Fruit fly (Drosophila melanogaster) whole organism, embryonic: ENCODE data around the gene isoQC.

ENCODE experiments used
- CG11456 ChIP-seq: fragments of 200-800 bp; sonication (Bioruptor generic); IDR thresholded peaks from 3 replicates; pipeline ENCODE4 v1.3.6; 2022; ENCODE audit warnings: missing biosample characterization, missing genetic modification characterization
- CG11504 ChIP-seq: fragments of 200-800 bp; sonication (Bioruptor generic); optimal IDR thresholded peaks from 3 replicates; lab custom pipeline; 2019; ENCODE audit warnings: missing biosample characterization, mild to moderate bottlenecking, missing genetic modification characterization, moderate library complexity
- CG14965 ChIP-seq: fragments of 200-800 bp; sonication (Bioruptor generic); optimal IDR thresholded peaks from 2 replicates; lab custom pipeline; 2016; ENCODE audit warnings: missing biosample characterization, missing genetic modification characterization, borderline replicate concordance
- CG1602 ChIP-seq: fragments of 200-800 bp; sonication (Bioruptor generic); optimal IDR thresholded peaks from 3 replicates; lab custom pipeline; 2016; ENCODE audit warnings: missing biosample characterization, missing genetic modification characterization
- CG17359 ChIP-seq: fragments of 200-800 bp; sonication (Bioruptor generic); optimal IDR thresholded peaks from 3 replicates; lab custom pipeline; 2018; ENCODE audit warnings: missing biosample characterization, mild to moderate bottlenecking, missing genetic modification characterization, moderate library complexity
- CG18599 ChIP-seq: fragments of 200-800 bp; sonication (Bioruptor generic); optimal IDR thresholded peaks from 3 replicates; lab custom pipeline; 2017; ENCODE audit warnings: missing biosample characterization, missing genetic modification characterization, mild to moderate bottlenecking, moderate library complexity, missing genetic modification reagents
- CG31441 ChIP-seq: fragments of 200-800 bp; sonication (Bioruptor generic); IDR thresholded peaks from 2 replicates; pipeline ENCODE4 v1.3.6; 2022; ENCODE audit warnings: missing biosample characterization, missing genetic modification characterization
- CG4360 ChIP-seq: fragments of 200-800 bp; sonication (Bioruptor generic); IDR thresholded peaks from 2 replicates; pipeline ENCODE4 v1.3.6; 2022; ENCODE audit warnings: missing biosample characterization, missing genetic modification characterization
- CG43689 ChIP-seq: fragments of 200-800 bp; sonication (Bioruptor generic); IDR thresholded peaks from 2 replicates; pipeline ENCODE4 v1.3.6; 2022; ENCODE audit warnings: missing biosample characterization, missing genetic modification characterization
- CG4707 ChIP-seq: fragments of 200-800 bp; sonication (Bioruptor generic); optimal IDR thresholded peaks from 2 replicates; lab custom pipeline; 2018; ENCODE audit warnings: missing biosample characterization, mild to moderate bottlenecking, missing genetic modification characterization, moderate library complexity
- CG4730 ChIP-seq: fragments of 200-800 bp; sonication (Bioruptor generic); IDR thresholded peaks from 2 replicates; pipeline ENCODE4 v1.3.6; 2022; ENCODE audit warnings: missing biosample characterization, missing genetic modification characterization
- CG4854 ChIP-seq: fragments of 200-800 bp; sonication (Bioruptor generic); optimal IDR thresholded peaks from 2 replicates; lab custom pipeline; 2016; ENCODE audit warnings: missing biosample characterization, missing genetic modification characterization, inconsistent platforms
- CG7928 ChIP-seq: fragments of 200-800 bp; sonication (Bioruptor generic); optimal IDR thresholded peaks from 2 replicates; lab custom pipeline; 2017; ENCODE audit warnings: missing biosample characterization, mild to moderate bottlenecking, missing genetic modification characterization
- CG8359 ChIP-seq: fragments of 200-800 bp; sonication (Bioruptor generic); optimal IDR thresholded peaks from 2 replicates; lab custom pipeline; 2017; ENCODE audit warnings: missing biosample characterization, mild to moderate bottlenecking, missing genetic modification characterization, borderline replicate concordance
- CG9817 ChIP-seq: fragments of 200-800 bp; sonication (Bioruptor generic); optimal IDR thresholded peaks from 2 replicates; lab custom pipeline; 2018; ENCODE audit warnings: missing biosample characterization, mild to moderate bottlenecking, missing genetic modification characterization, moderate library complexity
- CG9932 ChIP-seq: fragments of 200-800 bp; sonication (Bioruptor generic); IDR thresholded peaks from 2 replicates; pipeline ENCODE4 v1.3.6; 2022; ENCODE audit warnings: missing biosample characterization, missing genetic modification characterization
- Camta ChIP-seq: fragments of 200-800 bp; sonication (Bioruptor generic); optimal IDR thresholded peaks from 2 replicates; lab custom pipeline; 2016; ENCODE audit warnings: missing biosample characterization, missing genetic modification characterization
- D19A ChIP-seq: fragments of 200-800 bp; optimal IDR thresholded peaks from 3 replicates; lab custom pipeline; 2019; ENCODE audit warnings: missing biosample characterization, mild to moderate bottlenecking, missing genetic modification characterization, moderate library complexity
- Dfd ChIP-seq, 2 experiments: fragments of >200 bp; optimal IDR thresholded peaks; 2 replicates each; lab custom pipeline; 2017; ENCODE audit warnings: missing biosample characterization in 2 of 2, missing genetic modification characterization in 2 of 2
- Drgx ChIP-seq: fragments of 200-800 bp; sonication (Bioruptor generic); IDR thresholded peaks from 2 replicates; pipeline ENCODE4 v1.3.6; 2022; ENCODE audit warnings: missing biosample characterization, missing genetic modification characterization
- E2f1 ChIP-seq: fragments of 200-800 bp; sonication (Bioruptor generic); IDR thresholded peaks from 2 replicates; pipeline ENCODE4 v1.3.6; 2022; ENCODE audit warnings: missing biosample characterization, missing genetic modification characterization
- ERR ChIP-seq: fragments of 200-800 bp; sonication (Bioruptor generic); optimal IDR thresholded peaks from 2 replicates; lab custom pipeline; 2016; ENCODE audit warnings: missing biosample characterization, missing genetic modification characterization
- H15 ChIP-seq: fragments of 200-800 bp; sonication (Bioruptor generic); IDR thresholded peaks from 3 replicates; pipeline ENCODE4 v1.3.6; 2022; ENCODE audit warnings: missing biosample characterization, missing genetic modification characterization
- HLH3B ChIP-seq: fragments of 200-800 bp; sonication (Bioruptor generic); IDR thresholded peaks from 2 replicates; pipeline ENCODE4 v1.3.6; 2022; ENCODE audit warnings: missing biosample characterization, missing genetic modification characterization
- Hr3 ChIP-seq: fragments of 200-800 bp; sonication (Bioruptor generic); optimal IDR thresholded peaks from 3 replicates; lab custom pipeline; 2016; ENCODE audit warnings: missing biosample characterization, missing genetic modification characterization
- Nf-YA ChIP-seq: fragments of 200-800 bp; sonication (Bioruptor generic); IDR thresholded peaks from 2 replicates; pipeline ENCODE4 v1.3.6; 2022; ENCODE audit warnings: missing biosample characterization, missing genetic modification characterization
- PHDP ChIP-seq: fragments of 200-800 bp; sonication (Bioruptor generic); optimal IDR thresholded peaks from 3 replicates; lab custom pipeline; 2018; ENCODE audit warnings: missing biosample characterization, mild to moderate bottlenecking, missing genetic modification characterization, moderate library complexity
- YL-1 ChIP-seq: fragments of 200-800 bp; sonication (Bioruptor generic); optimal IDR thresholded peaks from 3 replicates; lab custom pipeline; 2017; ENCODE audit warnings: missing biosample characterization, mild to moderate bottlenecking, missing genetic modification characterization
- dan ChIP-seq: fragments of 200-800 bp; sonication (Bioruptor generic); IDR thresholded peaks from 2 replicates; pipeline ENCODE4 v1.3.6; 2022; ENCODE audit warnings: missing biosample characterization, missing genetic modification characterization
- danr ChIP-seq: fragments of 200-800 bp; sonication (Bioruptor generic); IDR thresholded peaks from 2 replicates; pipeline ENCODE4 v1.3.6; 2022; ENCODE audit warnings: missing biosample characterization, missing genetic modification characterization
- dmrt99B ChIP-seq: fragments of 200-800 bp; sonication (Bioruptor generic); optimal IDR thresholded peaks from 2 replicates; lab custom pipeline; 2018; ENCODE audit warnings: missing biosample characterization, mild to moderate bottlenecking, missing genetic modification characterization, moderate library complexity
- emc ChIP-seq: fragments of 200-800 bp; sonication (Bioruptor generic); optimal IDR thresholded peaks from 2 replicates; lab custom pipeline; 2016; ENCODE audit warnings: missing biosample characterization, missing genetic modification characterization
- gfzf ChIP-seq: fragments of 200-800 bp; sonication (Bioruptor generic); optimal IDR thresholded peaks from 2 replicates; lab custom pipeline; 2016; ENCODE audit warnings: missing biosample characterization, mild to moderate bottlenecking, missing genetic modification characterization, moderate library complexity
- ham ChIP-seq: fragments of 200-800 bp; sonication (Bioruptor generic); IDR thresholded peaks from 2 replicates; pipeline ENCODE4 v1.3.6; 2022; ENCODE audit warnings: missing biosample characterization, missing genetic modification characterization
- her ChIP-seq: fragments of 200-800 bp; sonication (Bioruptor generic); optimal IDR thresholded peaks from 2 replicates; lab custom pipeline; 2016; ENCODE audit warnings: missing biosample characterization, missing genetic modification characterization
- hth ChIP-seq: fragments of >200 bp; optimal IDR thresholded peaks from 2 replicates; lab custom pipeline; 2017; ENCODE audit warnings: inconsistent platforms
- lilli ChIP-seq: fragments of 200-800 bp; sonication (Bioruptor generic); optimal IDR thresholded peaks from 3 replicates; lab custom pipeline; 2016; ENCODE audit warnings: missing biosample characterization, missing genetic modification characterization
- nau ChIP-seq: fragments of 200-800 bp; sonication (Bioruptor generic); optimal IDR thresholded peaks from 3 replicates; lab custom pipeline; 2017; ENCODE audit warnings: missing biosample characterization, mild to moderate bottlenecking, missing genetic modification characterization, missing genetic modification reagents
- nmo ChIP-seq: fragments of 200-800 bp; sonication (Bioruptor generic); optimal IDR thresholded peaks from 2 replicates; lab custom pipeline; 2018; ENCODE audit warnings: missing biosample characterization, mild to moderate bottlenecking, missing genetic modification characterization, moderate library complexity
- pb ChIP-seq: fragments of 200-800 bp; sonication (Bioruptor generic); optimal IDR thresholded peaks from 3 replicates; lab custom pipeline; 2016; ENCODE audit warnings: missing biosample characterization, missing genetic modification characterization
- pho ChIP-seq: fragments of 200-800 bp; sonication (Bioruptor generic); optimal IDR thresholded peaks from 2 replicates; lab custom pipeline; 2016; ENCODE audit warnings: missing biosample characterization, missing genetic modification characterization
- seq ChIP-seq: fragments of 200-800 bp; sonication (Bioruptor generic); IDR thresholded peaks from 2 replicates; pipeline ENCODE4 v1.3.6; 2022; ENCODE audit warnings: missing biosample characterization, missing genetic modification characterization
- shn ChIP-seq: fragments of 200-800 bp; sonication (Bioruptor generic); optimal IDR thresholded peaks from 3 replicates; lab custom pipeline; 2016; ENCODE audit warnings: missing biosample characterization, missing genetic modification characterization
- sisA ChIP-seq: fragments of 200-800 bp; sonication (Bioruptor generic); IDR thresholded peaks from 2 replicates; pipeline ENCODE4 v1.3.6; 2022; ENCODE audit warnings: missing biosample characterization, missing genetic modification characterization
- so ChIP-seq: fragments of 200-800 bp; sonication (Bioruptor generic); IDR thresholded peaks from 3 replicates; pipeline ENCODE4 v1.3.6; 2022; ENCODE audit warnings: missing biosample characterization, missing genetic modification characterization
- sr ChIP-seq: fragments of 200-800 bp; sonication (Bioruptor generic); IDR thresholded peaks from 3 replicates; pipeline ENCODE4 v1.3.6; 2022; ENCODE audit warnings: missing biosample characterization, missing genetic modification characterization
- sug ChIP-seq: fragments of 200-800 bp; optimal IDR thresholded peaks from 2 replicates; lab custom pipeline; 2019; ENCODE audit warnings: missing biosample characterization, mild to moderate bottlenecking, missing genetic modification characterization, moderate library complexity
- tgo ChIP-seq: fragments of 200-800 bp; sonication (Bioruptor generic); IDR thresholded peaks from 3 replicates; pipeline ENCODE4 v1.3.6; 2022; ENCODE audit warnings: missing biosample characterization, missing genetic modification characterization
- tin ChIP-seq: fragments of 200-800 bp; sonication (Bioruptor generic); optimal IDR thresholded peaks from 3 replicates; lab custom pipeline; 2016; ENCODE audit warnings: missing biosample characterization, missing genetic modification characterization
- usp ChIP-seq: fragments of >200 bp; optimal IDR thresholded peaks from 2 replicates; lab custom pipeline; 2017; ENCODE audit warnings: missing biosample characterization, missing genetic modification characterization
- vfl ChIP-seq: fragments of 200-800 bp; sonication (Bioruptor generic); optimal IDR thresholded peaks from 2 replicates; lab custom pipeline; 2016; ENCODE audit warnings: missing biosample characterization, missing genetic modification characterization

isoQC gene

dm6 chr3L:20444815-20445519, 29.3 kb upstream of the isoQC start (continued):
- TF ChIP-seq dan (GFP tag; lab: Robert Waterston, UW) (0 out of 2 replicates have a peak, but pooled peaks have one; percentile 42), CG8359 (GFP tag; lab: Kevin White, UChicago) (peak; percentile 58), CG9932 (GFP tag; lab: Robert Waterston, UW) (peak; percentile 82), sisA (peak; percentile 89), Hr3 (GFP tag; lab: Kevin White, UChicago) (peak; percentile 77), HLH3B (GFP tag; lab: Robert Waterston, UW) (peak; percentile 90), Nf-YA (peak; percentile 89), CG43689 (peak; percentile 76), PHDP (peak; percentile 84), dmrt99B (peak; percentile 91), tgo (peak; percentile 91), CG14965 (GFP tag; lab: Kevin White, UChicago) (no peak), shn (no peak), CG1602 (GFP tag; lab: Kevin White, UChicago) (peak; percentile 78), lilli (peak; percentile 74), vfl (peak; percentile 32), her (GFP tag; lab: Kevin White, UChicago) (no peak), pho (GFP tag; lab: Kevin White, UChicago) (peak; percentile 11), emc (GFP tag; lab: Kevin White, UChicago) (no peak), E2f1 (GFP tag; lab: Robert Waterston, UW) (peak; percentile 90), nmo (peak; percentile 87), danr (GFP tag; lab: Robert Waterston, UW) (peak; percentile 66; the same call in 1 of the 2 replicates), ham (GFP tag; lab: Robert Waterston, UW) (0 out of 2 replicates have a peak, but pooled peaks have one; percentile 50), gfzf (GFP tag; lab: Kevin White, UChicago) (no peak), sug (tag; lab: Kevin White, UChicago) (peak; percentile 53), CG31441 (GFP tag; lab: Robert Waterston, UW) (peak; percentile 89), Dfd (GFP tag; optimal IDR thresholded peaks at IDR 0.05; lab: Kevin White, UChicago) (no peak), usp (no peak), Drgx (peak; percentile 90), tin (GFP tag; lab: Kevin White, UChicago) (peak; percentile 76), D19A (tag; lab: Kevin White, UChicago) (peak; percentile 78), CG4707 (GFP tag; lab: Kevin White, UChicago) (peak; percentile 66), CG11456 (peak; percentile 88), sr (GFP tag; lab: Robert Waterston, UW) (peak; percentile 52; the same call in 1 of the 3 replicates), CG4730 (peak; percentile 84), Camta (peak; percentile 40), CG11504 (peak; percentile 89), H15 (GFP tag; lab: Robert Waterston, UW) (peak; percentile 93), nau (peak; percentile 77), CG9817 (peak; percentile 69), ERR (GFP tag; lab: Kevin White, UChicago) (no peak), CG18599 (GFP tag; lab: Kevin White, UChicago) (peak; percentile 87), CG7928 (GFP tag; lab: Kevin White, UChicago) (peak; percentile 52), CG4854 (peak; percentile 41), CG4360 (GFP tag; lab: Robert Waterston, UW) (peak; percentile 52), YL-1 (GFP tag; lab: Kevin White, UChicago) (peak; percentile 34), seq (GFP tag; lab: Robert Waterston, UW) (peak; percentile 90), so (GFP tag; lab: Robert Waterston, UW) (peak; percentile 91), pb (GFP tag; lab: Kevin White, UChicago) (no peak), hth (no peak), CG17359 (tag; lab: Kevin White, UChicago) (peak; percentile 90)
